Fruit fly (Drosophila melanogaster) whole organism, embryonic: ENCODE results near the gene Mgat4b.

Experiments
- Ada2b ChIP-seq: fragments of 200-800 bp; sonication (Bioruptor generic); IDR thresholded peaks from 2 replicates; pipeline ENCODE4 v1.3.6; 2022; ENCODE audit warnings: missing biosample characterization, missing genetic modification characterization
- CG10543 ChIP-seq: fragments of 200-800 bp; sonication (Bioruptor generic); optimal IDR thresholded peaks from 3 replicates; lab custom pipeline; 2017; ENCODE audit warnings: missing biosample characterization, mild to moderate bottlenecking, missing genetic modification characterization, moderate library complexity
- CG11695 ChIP-seq: fragments of 200-800 bp; sonication (Bioruptor generic); IDR thresholded peaks from 3 replicates; pipeline ENCODE4 v1.3.6; 2022; ENCODE audit warnings: missing biosample characterization, missing genetic modification characterization
- CG12391 ChIP-seq: fragments of 200-800 bp; sonication (Bioruptor generic); optimal IDR thresholded peaks from 3 replicates; lab custom pipeline; 2018; ENCODE audit warnings: missing biosample characterization, mild to moderate bottlenecking, missing genetic modification characterization, moderate library complexity
- CG12942 ChIP-seq: fragments of 200-800 bp; sonication (Bioruptor generic); optimal IDR thresholded peaks from 3 replicates; lab custom pipeline; 2016; ENCODE audit warnings: missing biosample characterization, missing genetic modification characterization
- CG14441 ChIP-seq: fragments of 200-800 bp; sonication (Bioruptor generic); IDR thresholded peaks from 2 replicates; pipeline ENCODE4 v1.3.6; 2022; ENCODE audit warnings: missing biosample characterization, missing genetic modification characterization
- CG16815 ChIP-seq: fragments of 200-800 bp; sonication (Bioruptor generic); optimal IDR thresholded peaks from 3 replicates; lab custom pipeline; 2017; ENCODE audit warnings: missing biosample characterization, mild to moderate bottlenecking, missing genetic modification characterization
- CG2875 ChIP-seq: fragments of 200-800 bp; sonication (Bioruptor generic); optimal IDR thresholded peaks from 2 replicates; lab custom pipeline; 2017; ENCODE audit warnings: missing biosample characterization, mild to moderate bottlenecking, missing genetic modification characterization, missing genetic modification reagents
- CG30020 ChIP-seq: fragments of 200-800 bp; optimal IDR thresholded peaks from 2 replicates; lab custom pipeline; 2019; ENCODE audit warnings: missing biosample characterization, mild to moderate bottlenecking, missing genetic modification characterization, moderate library complexity
- CG3065 ChIP-seq: fragments of 200-800 bp; sonication (Bioruptor generic); optimal IDR thresholded peaks from 2 replicates; lab custom pipeline; 2016; ENCODE audit warnings: missing biosample characterization, missing genetic modification characterization
- CG31388 ChIP-seq: fragments of 200-800 bp; sonication (Bioruptor generic); optimal IDR thresholded peaks from 2 replicates; lab custom pipeline; 2016; ENCODE audit warnings: missing biosample characterization, missing genetic modification characterization
- CG3281 ChIP-seq: fragments of 200-800 bp; sonication (Bioruptor generic); optimal IDR thresholded peaks from 3 replicates; lab custom pipeline; 2017; ENCODE audit warnings: missing biosample characterization, mild to moderate bottlenecking, missing genetic modification characterization
- CG33213 ChIP-seq: fragments of 200-800 bp; sonication (Bioruptor generic); optimal IDR thresholded peaks from 3 replicates; lab custom pipeline; 2016; ENCODE audit warnings: missing biosample characterization, missing genetic modification characterization
- CG33557 ChIP-seq: fragments of 200-800 bp; sonication (Bioruptor generic); optimal IDR thresholded peaks from 2 replicates; lab custom pipeline; 2019; ENCODE audit warnings: missing biosample characterization, mild to moderate bottlenecking, missing genetic modification characterization, moderate library complexity
- CG3995 ChIP-seq: fragments of 200-800 bp; sonication (Bioruptor generic); optimal IDR thresholded peaks from 3 replicates; lab custom pipeline; 2016; ENCODE audit warnings: missing biosample characterization, missing genetic modification characterization
- CG5953 ChIP-seq: fragments of 200-800 bp; sonication (Bioruptor generic); IDR thresholded peaks from 2 replicates; pipeline ENCODE4 v1.3.6; 2022; ENCODE audit warnings: missing biosample characterization, missing genetic modification characterization
- CG6175 ChIP-seq: fragments of 200-800 bp; sonication (Bioruptor generic); IDR thresholded peaks from 3 replicates; pipeline ENCODE4 v1.3.6; 2022; ENCODE audit warnings: missing biosample characterization, missing genetic modification characterization
- CG6254 ChIP-seq: fragments of 200-800 bp; sonication (Bioruptor generic); optimal IDR thresholded peaks from 3 replicates; lab custom pipeline; 2017; ENCODE audit warnings: mild to moderate bottlenecking, missing biosample characterization, missing genetic modification reagents, missing genetic modification characterization
- CG9437 ChIP-seq: fragments of 200-800 bp; sonication (Bioruptor generic); optimal IDR thresholded peaks from 2 replicates; lab custom pipeline; 2018; ENCODE audit warnings: missing biosample characterization, mild to moderate bottlenecking, missing genetic modification characterization
- Dbx ChIP-seq: fragments of 200-800 bp; sonication (Bioruptor generic); IDR thresholded peaks from 3 replicates; pipeline ENCODE4 v1.3.6; 2022; ENCODE audit warnings: missing biosample characterization, missing genetic modification characterization
- Dip3 ChIP-seq: fragments of 200-800 bp; sonication (Bioruptor generic); optimal IDR thresholded peaks from 3 replicates; lab custom pipeline; 2016; ENCODE audit warnings: missing biosample characterization, missing genetic modification characterization
- Ets65A ChIP-seq: fragments of 200-800 bp; sonication (Bioruptor generic); peaks from one replicate; lab custom pipeline; 2016; ENCODE audit warnings: missing biosample characterization, missing genetic modification characterization
- Gug ChIP-seq: fragments of 200-800 bp; sonication (Bioruptor generic); IDR thresholded peaks from 4 replicates; pipeline ENCODE4 v1.3.6; 2022; ENCODE audit warnings: missing biosample characterization, missing genetic modification characterization
- HLH54F ChIP-seq: fragments of 200-800 bp; sonication (Bioruptor generic); optimal IDR thresholded peaks from 3 replicates; lab custom pipeline; 2016; ENCODE audit warnings: missing biosample characterization, missing genetic modification characterization
- HmgD ChIP-seq: fragments of 200-800 bp; sonication (Bioruptor generic); optimal IDR thresholded peaks from 3 replicates; lab custom pipeline; 2016; ENCODE audit warnings: missing biosample characterization, missing genetic modification characterization
- Hr3 ChIP-seq: fragments of 200-800 bp; sonication (Bioruptor generic); optimal IDR thresholded peaks from 3 replicates; lab custom pipeline; 2016; ENCODE audit warnings: missing biosample characterization, missing genetic modification characterization
- Kr ChIP-seq: fragments of 200-800 bp; sonication (Bioruptor generic); optimal IDR thresholded peaks from 2 replicates; lab custom pipeline; 2017; ENCODE audit warnings: missing biosample characterization, mild to moderate bottlenecking, missing genetic modification characterization
- NC2β ChIP-seq: fragments of 200-800 bp; sonication (Bioruptor generic); optimal IDR thresholded peaks from 2 replicates; lab custom pipeline; 2016; ENCODE audit warnings: missing biosample characterization, missing genetic modification characterization
- Rx ChIP-seq: fragments of 200-800 bp; sonication (Bioruptor generic); IDR thresholded peaks from 2 replicates; pipeline ENCODE4 v1.3.6; 2022; ENCODE audit warnings: missing biosample characterization, missing genetic modification characterization
- Xbp1 ChIP-seq: fragments of 200-800 bp; sonication (Bioruptor generic); optimal IDR thresholded peaks from 3 replicates; lab custom pipeline; 2016; ENCODE audit warnings: missing biosample characterization, mild to moderate bottlenecking, missing genetic modification characterization
- Xrp1 ChIP-seq: fragments of 200-800 bp; sonication (Bioruptor generic); IDR thresholded peaks from 2 replicates; pipeline ENCODE4 v1.3.6; 2022; ENCODE audit warnings: missing biosample characterization, missing genetic modification characterization
- ac ChIP-seq: fragments of 200-800 bp; sonication (Bioruptor generic); optimal IDR thresholded peaks from 3 replicates; lab custom pipeline; 2017; ENCODE audit warnings: missing biosample characterization, mild to moderate bottlenecking, missing genetic modification characterization
- amos ChIP-seq: fragments of 200-800 bp; sonication (Bioruptor generic); IDR thresholded peaks from 2 replicates; pipeline ENCODE4 v1.3.6; 2022; ENCODE audit warnings: missing biosample characterization, missing genetic modification characterization; ENCODE audit not compliant: partially characterized antibody
- ato ChIP-seq: fragments of 200-800 bp; sonication (Bioruptor generic); IDR thresholded peaks from 2 replicates; pipeline ENCODE4 v1.3.6; 2022; ENCODE audit warnings: missing biosample characterization, missing genetic modification characterization; ENCODE audit not compliant: partially characterized antibody
- disco-r ChIP-seq: fragments of 200-800 bp; sonication (Bioruptor generic); optimal IDR thresholded peaks from 2 replicates; lab custom pipeline; 2016; ENCODE audit warnings: missing biosample characterization, missing genetic modification characterization
- dpn ChIP-seq, 2 experiments: fragments of 200-800 bp; sonication (Bioruptor generic); optimal IDR thresholded peaks; 3 replicates each; lab custom pipeline; 2016; ENCODE audit warnings: missing biosample characterization in 2 of 2, missing genetic modification characterization in 2 of 2
- her ChIP-seq: fragments of 200-800 bp; sonication (Bioruptor generic); optimal IDR thresholded peaks from 2 replicates; lab custom pipeline; 2016; ENCODE audit warnings: missing biosample characterization, missing genetic modification characterization
- hkb ChIP-seq, 2 experiments: fragments of 200-800 bp in 1 of 2; fragments of >200 bp in 1 of 2; sonication (Bioruptor generic) in 1 of 2; IDR thresholded peaks in 1 of 2; optimal IDR thresholded peaks in 1 of 2; 2 replicates each; pipeline versions ENCODE4 v1.3.6 to Lab custom; 2017 to 2022; ENCODE audit warnings: missing biosample characterization in 1 of 2, missing genetic modification characterization in 1 of 2
- kah ChIP-seq: fragments of 200-800 bp; sonication (Bioruptor generic); optimal IDR thresholded peaks from 2 replicates; lab custom pipeline; 2018; ENCODE audit warnings: missing biosample characterization, mild to moderate bottlenecking, missing genetic modification characterization
- klu ChIP-seq: fragments of 200-800 bp; sonication (Bioruptor generic); IDR thresholded peaks from 2 replicates; pipeline ENCODE4 v1.3.6; 2022; ENCODE audit warnings: missing biosample characterization, missing genetic modification characterization
- row ChIP-seq: fragments of 200-800 bp; sonication (Bioruptor generic); IDR thresholded peaks from 3 replicates; pipeline ENCODE4 v1.3.6; 2022; ENCODE audit warnings: missing biosample characterization, missing genetic modification characterization
- sens-2 ChIP-seq: fragments of 200-800 bp; sonication (Bioruptor generic); IDR thresholded peaks from 2 replicates; pipeline ENCODE4 v1.3.6; 2022; ENCODE audit warnings: missing biosample characterization, missing genetic modification characterization
- sima ChIP-seq: fragments of 200-800 bp; sonication (Bioruptor generic); optimal IDR thresholded peaks from 2 replicates; lab custom pipeline; 2016; ENCODE audit warnings: missing biosample characterization, missing genetic modification characterization
- sna ChIP-seq: fragments of 200-800 bp; sonication (Bioruptor generic); IDR thresholded peaks from 2 replicates; pipeline ENCODE4 v1.3.6; 2022; ENCODE audit warnings: missing biosample characterization, missing genetic modification characterization; ENCODE audit not compliant: partially characterized antibody
- sob ChIP-seq: fragments of 200-800 bp; sonication (Bioruptor generic); IDR thresholded peaks from 2 replicates; pipeline ENCODE4 v1.3.6; 2022; ENCODE audit warnings: missing biosample characterization, missing genetic modification characterization
- tap ChIP-seq: fragments of 200-800 bp; optimal IDR thresholded peaks from 3 replicates; lab custom pipeline; 2019; ENCODE audit warnings: missing biosample characterization, mild to moderate bottlenecking, missing genetic modification characterization, moderate library complexity
- twi ChIP-seq: fragments of 200-800 bp; optimal IDR thresholded peaks from 2 replicates; lab custom pipeline; 2019; ENCODE audit warnings: missing biosample characterization, mild to moderate bottlenecking, missing genetic modification characterization, moderate library complexity
- zf30C ChIP-seq: fragments of 200-800 bp; sonication (Bioruptor generic); optimal IDR thresholded peaks from 3 replicates; lab custom pipeline; 2018; ENCODE audit warnings: missing biosample characterization, mild to moderate bottlenecking, missing genetic modification characterization
- zfh1 ChIP-seq: fragments of 200-800 bp; sonication (Bioruptor generic); IDR thresholded peaks from 3 replicates; pipeline ENCODE4 v1.3.6; 2022; ENCODE audit warnings: missing biosample characterization, missing genetic modification characterization

Mgat4b gene

dm6 chr3L:14781082-14781862 lies 12.2 kb upstream of the Mgat4b start (continued):
- TF ChIP-seq HLH54F (GFP tag; lab: Kevin White, UChicago) (peak; percentile 25), sens-2 (no peak), CG12391 (tag; lab: Kevin White, UChicago) (peak; percentile 73), CG10543 (GFP tag; lab: Kevin White, UChicago) (peak; percentile 82), dpn (GFP tag; optimal IDR thresholded peaks at IDR 0.05; lab: Kevin White, UChicago) (peak; percentile 34 to 64), Kr (GFP tag; lab: Kevin White, UChicago) (no peak), Hr3 (GFP tag; lab: Kevin White, UChicago) (peak; percentile 59), zfh1 (GFP tag; lab: Robert Waterston, UW) (peak; percentile 35; the same call in 2 of the 3 replicates), Dip3 (GFP tag; lab: Kevin White, UChicago) (no peak), zf30C (peak; percentile 36), CG3065 (peak; percentile 94), klu (GFP tag; lab: Robert Waterston, UW) (no peak), twi (peak; percentile 69), tap (tag; lab: Kevin White, UChicago) (no peak), Xbp1 (GFP tag; lab: Kevin White, UChicago) (peak; percentile 62), ato (GFP tag; lab: Robert Waterston, UW) (no peak), NC2β (peak; percentile 9), CG30020 (peak; percentile 35), kah (GFP tag; lab: Kevin White, UChicago) (peak; percentile 61), CG14441 (peak; percentile 43; the same call in 1 of the 2 replicates), CG3281 (GFP tag; lab: Kevin White, UChicago) (peak; percentile 71), HmgD (GFP tag; lab: Kevin White, UChicago) (no peak), CG33557 (GFP tag; lab: Kevin White, UChicago) (peak; percentile 77), Xrp1 (GFP tag; lab: Robert Waterston, UW) (peak; percentile 73), CG16815 (GFP tag; lab: Kevin White, UChicago) (peak; percentile 23), CG6254 (GFP tag; lab: Kevin White, UChicago) (peak; percentile 94), CG5953 (GFP tag; lab: Robert Waterston, UW) (no peak), CG6175 (GFP tag; lab: Robert Waterston, UW) (no peak), CG3995 (GFP tag; lab: Kevin White, UChicago) (no peak), CG11695 (GFP tag; lab: Robert Waterston, UW) (0 out of 3 replicates have a peak, but pooled peaks have one; percentile 39), CG31388 (GFP tag; lab: Kevin White, UChicago) (peak; percentile 14), her (peak; percentile 68), Ada2b (peak; percentile 52), sima (GFP tag; lab: Kevin White, UChicago) (no peak), CG9437 (GFP tag; lab: Kevin White, UChicago) (peak; percentile 84), Gug (GFP tag; lab: Robert Waterston, UW) (no peak), Dbx (GFP tag; lab: Robert Waterston, UW) (peak; percentile 37; the same call in 1 of the 3 replicates), ac (GFP tag; lab: Kevin White, UChicago) (peak; percentile 16), sob (GFP tag; lab: Robert Waterston, UW) (peak; percentile 38; the same call in 1 of the 2 replicates), Rx (GFP tag; lab: Robert Waterston, UW) (no peak), sna (GFP tag; lab: Robert Waterston, UW) (peak; percentile 51; the same call in 1 of the 2 replicates), amos (peak; percentile 9; the same call in 1 of the 2 replicates), CG2875 (peak; percentile 49), row (GFP tag; lab: Robert Waterston, UW) (peak; percentile 84), disco-r (GFP tag; lab: Kevin White, UChicago) (peak; percentile 36), CG33213 (GFP tag; lab: Kevin White, UChicago) (no peak), Ets65A (GFP tag; lab: Kevin White, UChicago) (no peak), CG12942 (peak; percentile 7), hkb (optimal IDR thresholded peaks at IDR 0.05; lab: Kevin White, UChicago) (no peak), hkb (GFP tag; IDR thresholded peaks at IDR 0.05; lab: Robert Waterston, UW) (peak; percentile 51; the same call in 1 of the 2 replicates)
